Worm (Caenorhabditis elegans) whole organism, L2 larva: ENCODE results near the gene toca-2.

ENCODE experiments used
- ama-1 ChIP-seq: fragments of 150-350 bp; optimal IDR thresholded peaks from 2 replicates; lab custom pipeline; 2018; ENCODE audit warnings: inconsistent platforms
- ceh-82 ChIP-seq: fragments of 150-350 bp; optimal IDR thresholded peaks from 2 replicates; lab custom pipeline; 2014; ENCODE audit warnings: missing biosample characterization, missing genetic modification characterization
- elt-3 ChIP-seq: sonication (generic microtip); optimal IDR thresholded peaks from 2 replicates; lab custom pipeline; 2017; ENCODE audit warnings: missing biosample characterization, missing genetic modification characterization
- lin-11 ChIP-seq: fragments of 150-350 bp; sonication (generic microtip); optimal IDR thresholded peaks from 2 replicates; lab custom pipeline; 2014; ENCODE audit warnings: missing biosample characterization, missing genetic modification characterization, inconsistent platforms, mixed read lengths
- lin-13 ChIP-seq: fragments of 150-350 bp; optimal IDR thresholded peaks from 2 replicates; lab custom pipeline; 2014; ENCODE audit warnings: missing biosample characterization, missing genetic modification reagents, missing genetic modification characterization
- mab-5 ChIP-seq: fragments of 150-350 bp; optimal IDR thresholded peaks from 2 replicates; lab custom pipeline; 2014; ENCODE audit warnings: missing biosample characterization, missing genetic modification characterization
- nhr-12 ChIP-seq: fragments of 150-350 bp; optimal IDR thresholded peaks from 2 replicates; lab custom pipeline; 2014; ENCODE audit warnings: missing biosample characterization, missing genetic modification characterization
- nhr-237 ChIP-seq: fragments of 150-350 bp; optimal IDR thresholded peaks from 2 replicates; lab custom pipeline; 2014; ENCODE audit warnings: missing biosample characterization, missing genetic modification characterization
- unc-62 ChIP-seq: fragments of 150-350 bp; optimal IDR thresholded peaks from 2 replicates; lab custom pipeline; 2014; ENCODE audit warnings: missing biosample characterization, missing genetic modification reagents, missing genetic modification characterization
- zag-1 ChIP-seq: fragments of 150-350 bp; optimal IDR thresholded peaks from 2 replicates; lab custom pipeline; 2014; ENCODE audit warnings: missing biosample characterization, missing genetic modification characterization
- ztf-11 ChIP-seq: sonication (generic microtip); optimal IDR thresholded peaks from 2 replicates; lab custom pipeline; 2017; ENCODE audit warnings: missing biosample characterization, missing genetic modification characterization

ce11 chrIII:13714950-13715349 is 40.7 kb upstream of the toca-2 start:
- TF ChIP-seq ama-1 (lab: Kevin White, UChicago) (no peak), ztf-11 (tag; lab: Kevin White, UChicago) (no peak), zag-1 (tag; lab: Kevin White, UChicago) (no peak), unc-62 (GFP tag; lab: Kevin White, UChicago) (no peak), nhr-237 (no peak), elt-3 (no peak), lin-11 (tag; lab: Kevin White, UChicago) (no peak), mab-5 (no peak), ceh-82 (tag; lab: Kevin White, UChicago) (no peak), lin-13 (GFP tag; lab: Kevin White, UChicago) (no peak), nhr-12 (no peak)
